Worm (Caenorhabditis elegans) whole organism, mixed stage, embryonic: Measurements from ENCODE around the gene F54A3.2.
"Not testable (repeated sequence)": the region's sequence is repeated elsewhere in the genome, so short reads cannot be mapped to it uniquely, and the experiment has no call there.

Source experiments
- M03D4.4 ChIP-seq: sonication (generic microtip); optimal IDR thresholded peaks from 2 replicates; lab custom pipeline; 2017; ENCODE audit warnings: mild to moderate bottlenecking, missing genetic modification characterization, missing compliant biosample characterization
- bed-3 ChIP-seq: fragments of 200-800 bp; sonication (Bioruptor generic); optimal IDR thresholded peaks from 3 replicates; lab custom pipeline; 2018; ENCODE audit warnings: mild to moderate bottlenecking, missing genetic modification characterization, moderate library complexity, missing compliant biosample characterization
- ceh-39 ChIP-seq: fragments of 150-350 bp; optimal IDR thresholded peaks from 2 replicates; lab custom pipeline; 2014; ENCODE audit warnings: missing biosample characterization, missing genetic modification characterization
- ceh-43 ChIP-seq: fragments of 200-800 bp; sonication (Bioruptor generic); optimal IDR thresholded peaks from 2 replicates; lab custom pipeline; 2018; ENCODE audit warnings: mild to moderate bottlenecking, missing genetic modification characterization, moderate library complexity, missing compliant biosample characterization
- ceh-83 ChIP-seq: fragments of 200-800 bp; sonication (Bioruptor generic); optimal IDR thresholded peaks from 2 replicates; lab custom pipeline; 2018; ENCODE audit warnings: mild to moderate bottlenecking, missing genetic modification characterization, missing compliant biosample characterization
- ces-1 ChIP-seq: fragments of 150-350 bp; optimal IDR thresholded peaks from 2 replicates; lab custom pipeline; 2014; ENCODE audit warnings: missing biosample characterization, missing genetic modification reagents, missing genetic modification characterization
- cnd-1 ChIP-seq: fragments of 200-800 bp; sonication (Bioruptor generic); optimal IDR thresholded peaks from 2 replicates; lab custom pipeline; 2018; ENCODE audit warnings: mild to moderate bottlenecking, missing genetic modification characterization, missing compliant biosample characterization
- drap-1 ChIP-seq: fragments of 200-800 bp; sonication (Bioruptor generic); optimal IDR thresholded peaks from 3 replicates; lab custom pipeline; 2018; ENCODE audit warnings: mild to moderate bottlenecking, missing genetic modification characterization, missing compliant biosample characterization
- elt-1 ChIP-seq: sonication (generic microtip); optimal IDR thresholded peaks from 2 replicates; lab custom pipeline; 2017; ENCODE audit warnings: missing genetic modification characterization, mild to moderate bottlenecking, missing compliant biosample characterization, antibody characterized with exemption, moderate library complexity, borderline replicate concordance; ENCODE audit not compliant: insufficient read depth
- elt-3 ChIP-seq: fragments of 150-350 bp; optimal IDR thresholded peaks from 2 replicates; lab custom pipeline; 2014; ENCODE audit warnings: missing biosample characterization, missing genetic modification characterization
- hlh-1 ChIP-seq: fragments of 150-350 bp; optimal IDR thresholded peaks from 2 replicates; lab custom pipeline; 2014; ENCODE audit warnings: missing biosample characterization, missing genetic modification reagents, missing genetic modification characterization
- lin-13 ChIP-seq: fragments of 150-350 bp; optimal IDR thresholded peaks from 2 replicates; lab custom pipeline; 2014; ENCODE audit warnings: missing biosample characterization, missing genetic modification characterization
- lin-32 ChIP-seq: fragments of 200-800 bp; sonication (Bioruptor generic); optimal IDR thresholded peaks from 2 replicates; lab custom pipeline; 2018; ENCODE audit warnings: mild to moderate bottlenecking, missing genetic modification characterization, missing compliant biosample characterization
- lsy-2 ChIP-seq: fragments of 150-350 bp; optimal IDR thresholded peaks from 2 replicates; lab custom pipeline; 2014; ENCODE audit warnings: missing biosample characterization, missing genetic modification characterization
- mab-5 ChIP-seq: fragments of 150-350 bp; optimal IDR thresholded peaks from 2 replicates; lab custom pipeline; 2014; ENCODE audit warnings: missing biosample characterization, missing genetic modification characterization
- mep-1 ChIP-seq: fragments of 150-350 bp; optimal IDR thresholded peaks from 2 replicates; lab custom pipeline; 2017; ENCODE audit warnings: missing biosample characterization, missing genetic modification reagents, missing genetic modification characterization, inconsistent platforms
- mls-2 ChIP-seq: sonication (generic microtip); optimal IDR thresholded peaks from 2 replicates; lab custom pipeline; 2016; ENCODE audit warnings: mild to moderate bottlenecking, missing genetic modification characterization, moderate library complexity, missing compliant biosample characterization
- nhr-12 ChIP-seq: fragments of 150-350 bp; optimal IDR thresholded peaks from 2 replicates; lab custom pipeline; 2014; ENCODE audit warnings: missing biosample characterization, missing genetic modification characterization
- nhr-2 ChIP-seq: fragments of 150-350 bp; optimal IDR thresholded peaks from 2 replicates; lab custom pipeline; 2014; ENCODE audit warnings: missing biosample characterization, missing genetic modification characterization
- nhr-237 ChIP-seq: fragments of 150-350 bp; optimal IDR thresholded peaks from 2 replicates; lab custom pipeline; 2014; ENCODE audit warnings: missing biosample characterization, missing genetic modification characterization
- nhr-28 ChIP-seq: fragments of 150-350 bp; optimal IDR thresholded peaks from 2 replicates; lab custom pipeline; 2014; ENCODE audit warnings: missing biosample characterization, missing genetic modification characterization
- nhr-76 ChIP-seq: sonication (generic microtip); optimal IDR thresholded peaks from 2 replicates; lab custom pipeline; 2017; ENCODE audit warnings: missing biosample characterization, missing genetic modification characterization
- pha-4 ChIP-seq: fragments of 150-350 bp; optimal IDR thresholded peaks from 2 replicates; lab custom pipeline; 2018; ENCODE audit warnings: missing biosample characterization, missing genetic modification reagents, missing genetic modification characterization
- sem-2 ChIP-seq: fragments of 200-800 bp; sonication (Bioruptor generic); optimal IDR thresholded peaks from 2 replicates; lab custom pipeline; 2018; ENCODE audit warnings: mild to moderate bottlenecking, missing genetic modification characterization, missing compliant biosample characterization
- snpc-4 ChIP-seq: fragments of 150-350 bp; optimal IDR thresholded peaks from 2 replicates; lab custom pipeline; 2014; ENCODE audit warnings: missing biosample characterization, missing genetic modification characterization
- sptf-1 ChIP-seq: sonication (generic microtip); optimal IDR thresholded peaks from 2 replicates; lab custom pipeline; 2017; ENCODE audit warnings: mild to moderate bottlenecking, missing genetic modification characterization, moderate library complexity, missing compliant biosample characterization
- tbx-8 ChIP-seq: fragments of 200-800 bp; sonication (Bioruptor generic); optimal IDR thresholded peaks from 2 replicates; lab custom pipeline; 2018; ENCODE audit warnings: mild to moderate bottlenecking, missing genetic modification characterization, moderate library complexity, missing compliant biosample characterization
- unc-120 ChIP-seq: sonication (generic microtip); optimal IDR thresholded peaks from 2 replicates; lab custom pipeline; 2017; ENCODE audit warnings: missing genetic modification characterization, missing compliant biosample characterization; ENCODE audit not compliant: poor library complexity, severe bottlenecking
- unc-39 ChIP-seq: fragments of 150-350 bp; optimal IDR thresholded peaks from 2 replicates; lab custom pipeline; 2014; ENCODE audit warnings: missing biosample characterization, missing genetic modification characterization
- unc-62 ChIP-seq: fragments of 150-350 bp; optimal IDR thresholded peaks from 2 replicates; lab custom pipeline; 2014; ENCODE audit warnings: missing biosample characterization, missing genetic modification reagents, missing genetic modification characterization
- zip-8 ChIP-seq: fragments of 150-350 bp; optimal IDR thresholded peaks from 2 replicates; lab custom pipeline; 2014; ENCODE audit warnings: missing biosample characterization, missing genetic modification characterization
- ztf-11 ChIP-seq: fragments of 150-350 bp; optimal IDR thresholded peaks from 2 replicates; lab custom pipeline; 2014; ENCODE audit warnings: missing biosample characterization, missing genetic modification characterization

F54A3.2 gene

ce11 chrII:2251617-2252016 is 8.2 kb downstream of the F54A3.2 start:
- TF ChIP-seq elt-1 (tag; lab: Kevin White, UChicago) (no peak), mls-2 (no peak), ceh-43 (GFP tag; lab: Kevin White, UChicago) (no peak), zip-8 (tag; lab: Kevin White, UChicago) (no peak), tbx-8 (GFP tag; lab: Kevin White, UChicago) (no peak), elt-3 (tag; lab: Kevin White, UChicago) (no peak), nhr-2 (tag; lab: Kevin White, UChicago) (no peak), mab-5 (tag; lab: Kevin White, UChicago) (no peak), mep-1 (tag; lab: Kevin White, UChicago) (no peak), nhr-12 (no peak), cnd-1 (tag; lab: Kevin White, UChicago) (no peak), unc-120 (no peak), nhr-237 (tag; lab: Kevin White, UChicago) (no peak), hlh-1 (tag; lab: Kevin White, UChicago) (no peak), bed-3 (GFP tag; lab: Kevin White, UChicago) (no peak), pha-4 (tag; lab: Kevin White, UChicago) (no peak), sem-2 (no peak), nhr-76 (no peak)
- TF ChIP-seq, all 35 proteins: peak for 0

ce11 chrII:2253676-2254075 is 10.2 kb downstream of the F54A3.2 start:
- TF ChIP-seq zip-8 (tag; lab: Kevin White, UChicago) (peak; percentile 60), tbx-8 (GFP tag; lab: Kevin White, UChicago) (no peak), nhr-28 (tag; lab: Kevin White, UChicago) (no peak)

ce11 chrII:2254861-2255260 is 11.4 kb downstream of the F54A3.2 start, which contains the start of gene K09F6.3:
TSS of gene K09F6.3 (plus strand) at chrII:2255161.
- TF ChIP-seq nhr-76; pha-4 (tag; lab: Kevin White, UChicago); ces-1 (GFP tag; lab: Kevin White, UChicago): not testable (repeated sequence)

ce11 chrII:2273750-2274149 is 30.3 kb downstream of the F54A3.2 start:
- no peak for TF ChIP-seq elt-1 (tag; lab: Kevin White, UChicago)
- TF ChIP-seq M03D4.4 (tag; lab: Kevin White, UChicago): no peak
- TF ChIP-seq sptf-1 (tag; lab: Kevin White, UChicago): no peak
- no peak for TF ChIP-seq nhr-237 (tag; lab: Kevin White, UChicago)
- TF ChIP-seq nhr-28 (tag; lab: Kevin White, UChicago): no peak
- no peak for TF ChIP-seq ceh-43 (GFP tag; lab: Kevin White, UChicago)
- no peak for TF ChIP-seq snpc-4 (tag; lab: Kevin White, UChicago)
- no peak for TF ChIP-seq lsy-2 (tag; lab: Kevin White, UChicago)
- no peak for TF ChIP-seq nhr-76
- TF ChIP-seq ceh-83 (GFP tag; lab: Kevin White, UChicago): no peak
- no peak for TF ChIP-seq hlh-1 (tag; lab: Kevin White, UChicago)
- TF ChIP-seq cnd-1 (tag; lab: Kevin White, UChicago): no peak
- no peak for TF ChIP-seq elt-3 (tag; lab: Kevin White, UChicago)
- TF ChIP-seq zip-8 (tag; lab: Kevin White, UChicago): no peak
- TF ChIP-seq ces-1 (GFP tag; lab: Kevin White, UChicago): no peak
- TF ChIP-seq pha-4 (tag; lab: Kevin White, UChicago): no peak
- no peak for TF ChIP-seq lin-13 (tag; lab: Kevin White, UChicago)
- TF ChIP-seq mls-2: no peak
- TF ChIP-seq nhr-2 (tag; lab: Kevin White, UChicago): no peak

ce11 chrII:2277418-2277817 is 34.0 kb downstream of the F54A3.2 start, which contains the start of gene K09F6.15:
TSS of gene K09F6.15 (minus strand) at chrII:2277518.
- TF ChIP-seq mep-1 (tag; lab: Kevin White, UChicago): no peak
- no peak for TF ChIP-seq unc-39
- TF ChIP-seq sem-2: no peak
- TF ChIP-seq drap-1: no peak
- no peak for TF ChIP-seq ceh-83 (GFP tag; lab: Kevin White, UChicago)
- TF ChIP-seq pha-4 (tag; lab: Kevin White, UChicago): no peak

- TF ChIP-seq ceh-39 (tag; lab: Kevin White, UChicago): no peak
- TF ChIP-seq unc-62 (GFP tag; lab: Kevin White, UChicago): no peak
- TF ChIP-seq lin-13 (tag; lab: Kevin White, UChicago): no peak
- no peak for TF ChIP-seq unc-120
- TF ChIP-seq nhr-12: no peak
- TF ChIP-seq ztf-11 (tag; lab: Kevin White, UChicago): no peak
- no peak for TF ChIP-seq unc-39
- no peak for TF ChIP-seq sptf-1 (tag; lab: Kevin White, UChicago)
- no peak for TF ChIP-seq lin-32 (GFP tag; lab: Kevin White, UChicago)
- no peak for TF ChIP-seq elt-1 (tag; lab: Kevin White, UChicago)
- no peak for TF ChIP-seq bed-3 (GFP tag; lab: Kevin White, UChicago)
- no peak for TF ChIP-seq lsy-2 (tag; lab: Kevin White, UChicago)
- TF ChIP-seq sem-2: no peak
- no peak for TF ChIP-seq nhr-237 (tag; lab: Kevin White, UChicago)
- TF ChIP-seq ceh-83 (GFP tag; lab: Kevin White, UChicago): no peak
These were observed 35.8 kb downstream of the F54A3.2 start, which contains the start of gene K09F6.6 for ce11 chrII:2279263-2279662. TSS of gene K09F6.6 (minus strand) at chrII:2279305.
